Fruit fly (Drosophila melanogaster): ENCODE measurements around the gene D2hgdh.

D2hgdh gene

dm6 chrX:2135868-2136787 lies 5.2 kb upstream of the D2hgdh start (continued):
- TF ChIP-seq CG17328 (GFP tag; IDR thresholded peaks at IDR 0.05) (peak; percentile 40), CG11093 (GFP tag; IDR thresholded peaks at IDR 0.05) (0 out of 3 replicates have a peak, but pooled peaks have one; percentile 45), Gug (GFP tag; IDR thresholded peaks at IDR 0.05) (peak; percentile 65; the same call in 3 of the 4 replicates), E2f2 (GFP tag; IDR thresholded peaks at IDR 0.05) (peak; percentile 19; the same call in 1 of the 2 replicates), peb (GFP tag; IDR thresholded peaks at IDR 0.05) (no peak), NfI (GFP tag; optimal IDR thresholded peaks at IDR 0.05) (peak; percentile 21), CG10209 (GFP tag; optimal IDR thresholded peaks at IDR 0.05) (peak; percentile 3), lola (GFP tag; optimal IDR thresholded peaks at IDR 0.05) (peak in 1 of 3 experiments; percentile 21), dimm (GFP tag; IDR thresholded peaks at IDR 0.05) (no peak), Mrtf (GFP tag; IDR thresholded peaks at IDR 0.05) (peak; percentile 61; the same call in 1 of the 3 replicates), lov (optimal IDR thresholded peaks at IDR 0.05) (peak; percentile 82), lov (GFP tag; IDR thresholded peaks at IDR 0.05) (no peak), scrt (GFP tag; optimal IDR thresholded peaks at IDR 0.05) (peak; percentile 26), Awh (GFP tag; IDR thresholded peaks at IDR 0.05) (0 out of 2 replicates have a peak, but pooled peaks have one; percentile 21), D19A (tag; optimal IDR thresholded peaks at IDR 0.05) (peak; percentile 98), CG12769 (tag; optimal IDR thresholded peaks at IDR 0.05) (no peak), CG14441 (GFP tag; IDR thresholded peaks at IDR 0.05) (peak; percentile 75), NFAT (GFP tag; IDR thresholded peaks at IDR 0.05) (0 out of 2 replicates have a peak, but pooled peaks have one; percentile 22), slp2 (GFP tag; optimal IDR thresholded peaks at IDR 0.05) (peak; percentile 50), gem (tag; optimal IDR thresholded peaks at IDR 0.05) (peak; percentile 59), CG3163 (GFP tag; optimal IDR thresholded peaks at IDR 0.05) (no peak), CG11560 (tag; IDR thresholded peaks at IDR 0.05) (0 out of 3 replicates have a peak, but pooled peaks have one; percentile 41), Fer1 (GFP tag; optimal IDR thresholded peaks at IDR 0.05) (no peak), CG2120 (GFP tag; optimal IDR thresholded peaks at IDR 0.05) (peak; percentile 45), dpn (GFP tag; optimal IDR thresholded peaks at IDR 0.05) (peak; percentile 12 to 53), slbo (GFP tag; IDR thresholded peaks at IDR 0.05) (peak; percentile 54), D19B (GFP tag; optimal IDR thresholded peaks at IDR 0.05) (peak; percentile 69), sd (tag; optimal IDR thresholded peaks at IDR 0.05) (peak; percentile 60), ash1 (GFP tag; optimal IDR thresholded peaks at IDR 0.05) (peak; percentile 20), zf30C (GFP tag; optimal IDR thresholded peaks at IDR 0.05) (peak; percentile 78), Sox102F (GFP tag; optimal IDR thresholded peaks at IDR 0.05) (peak; percentile 31), CoRest (tag; optimal IDR thresholded peaks at IDR 0.05) (peak; percentile 25), Oli (tag; optimal IDR thresholded peaks at IDR 0.05) (peak; percentile 52), jumu (GFP tag; optimal IDR thresholded peaks at IDR 0.05) (peak; percentile 58), CG9797 (GFP tag; optimal IDR thresholded peaks at IDR 0.05) (no peak), CG13775 (GFP tag; optimal IDR thresholded peaks at IDR 0.05) (peak; percentile 57), Pdp1 (GFP tag; optimal IDR thresholded peaks at IDR 0.05) (peak; percentile 38 to 64), CG10274 (GFP tag; optimal IDR thresholded peaks at IDR 0.05) (peak; percentile 50), CG2678 (tag; optimal IDR thresholded peaks at IDR 0.05) (peak; percentile 61), CG9932 (GFP tag; IDR thresholded peaks at IDR 0.05) (peak; percentile 58), CG9817 (tag; optimal IDR thresholded peaks at IDR 0.05) (peak; percentile 42), CG1529 (GFP tag; optimal IDR thresholded peaks at IDR 0.05) (no peak), Gsc (GFP tag; IDR thresholded peaks at IDR 0.05) (no peak), HLHmδ (GFP tag; optimal IDR thresholded peaks at IDR 0.05) (peak; percentile 11), CG30431 (GFP tag; optimal IDR thresholded peaks at IDR 0.05) (peak; percentile 12), Ptx1 (GFP tag; IDR thresholded peaks at IDR 0.05) (peak; percentile 75), Rx (GFP tag; IDR thresholded peaks at IDR 0.05) (peak; percentile 27; the same call in 1 of the 2 replicates), CG12942 (GFP tag; optimal IDR thresholded peaks at IDR 0.05) (peak; percentile 15)
